Fruit fly (Drosophila melanogaster) whole organism, embryonic: ENCODE results near the gene phol.
A peak's percentile ranks its signal among the peaks of the same experiment; 100 is the strongest.

Experiments used
- CG10321 ChIP-seq: fragments of 200-800 bp; sonication (Bioruptor generic); IDR thresholded peaks from 2 replicates; pipeline ENCODE4 v1.3.6; 2022; ENCODE audit warnings: missing biosample characterization, missing genetic modification characterization
- CG10462 ChIP-seq: fragments of 200-800 bp; sonication (Bioruptor generic); optimal IDR thresholded peaks from 2 replicates; lab custom pipeline; 2016; ENCODE audit warnings: missing biosample characterization, missing genetic modification characterization
- CG10565 ChIP-seq: fragments of 200-800 bp; sonication (Bioruptor generic); optimal IDR thresholded peaks from 3 replicates; lab custom pipeline; 2016; ENCODE audit warnings: missing biosample characterization, mild to moderate bottlenecking, missing genetic modification characterization
- CG11093 ChIP-seq: fragments of 200-800 bp; sonication (Bioruptor generic); IDR thresholded peaks from 3 replicates; pipeline ENCODE4 v1.3.6; 2022; ENCODE audit warnings: missing biosample characterization, missing genetic modification characterization
- CG11247 ChIP-seq: fragments of 200-800 bp; sonication (Bioruptor generic); IDR thresholded peaks from 2 replicates; pipeline ENCODE4 v1.3.6; 2022; ENCODE audit warnings: missing biosample characterization, missing genetic modification characterization
- CG12299 ChIP-seq: fragments of 200-800 bp; sonication (Bioruptor generic); optimal IDR thresholded peaks from 2 replicates; lab custom pipeline; 2018; ENCODE audit warnings: missing biosample characterization, mild to moderate bottlenecking, missing genetic modification characterization
- CG13624 ChIP-seq: fragments of 200-800 bp; sonication (Bioruptor generic); optimal IDR thresholded peaks from 2 replicates; lab custom pipeline; 2016; ENCODE audit warnings: missing biosample characterization, missing genetic modification characterization
- CG14014 ChIP-seq: fragments of 200-800 bp; sonication (Bioruptor generic); IDR thresholded peaks from 2 replicates; pipeline ENCODE4 v1.3.6; 2022; ENCODE audit warnings: missing biosample characterization, missing genetic modification characterization
- CG1529 ChIP-seq: fragments of 200-800 bp; sonication (Bioruptor generic); optimal IDR thresholded peaks from 3 replicates; lab custom pipeline; 2018; ENCODE audit warnings: missing biosample characterization, missing genetic modification characterization
- CG16779 ChIP-seq: fragments of 200-800 bp; sonication (Bioruptor generic); IDR thresholded peaks from 2 replicates; pipeline ENCODE4 v1.3.6; 2022; ENCODE audit warnings: missing biosample characterization, missing genetic modification characterization
- CG17361 ChIP-seq: fragments of 200-800 bp; sonication (Bioruptor generic); IDR thresholded peaks from 3 replicates; pipeline ENCODE4 v1.3.6; 2022; ENCODE audit warnings: missing biosample characterization, missing genetic modification characterization
- CG18262 ChIP-seq: fragments of 200-800 bp; optimal IDR thresholded peaks from 3 replicates; lab custom pipeline; 2019; ENCODE audit warnings: missing biosample characterization, mild to moderate bottlenecking, missing genetic modification characterization, moderate library complexity
- CG18476 ChIP-seq: fragments of 200-800 bp; sonication (Bioruptor generic); optimal IDR thresholded peaks from 2 replicates; lab custom pipeline; 2016; ENCODE audit warnings: missing biosample characterization, mild to moderate bottlenecking, missing genetic modification characterization
- CG2875 ChIP-seq: fragments of 200-800 bp; sonication (Bioruptor generic); optimal IDR thresholded peaks from 2 replicates; lab custom pipeline; 2017; ENCODE audit warnings: missing biosample characterization, mild to moderate bottlenecking, missing genetic modification characterization, missing genetic modification reagents
- CG33557 ChIP-seq: fragments of 200-800 bp; sonication (Bioruptor generic); optimal IDR thresholded peaks from 2 replicates; lab custom pipeline; 2019; ENCODE audit warnings: missing biosample characterization, mild to moderate bottlenecking, missing genetic modification characterization, moderate library complexity
- CG5180 ChIP-seq: fragments of 200-800 bp; sonication (Bioruptor generic); optimal IDR thresholded peaks from 3 replicates; lab custom pipeline; 2017; ENCODE audit warnings: missing biosample characterization, missing genetic modification characterization, mild to moderate bottlenecking, moderate library complexity, missing genetic modification reagents
- CG6683 ChIP-seq: fragments of 200-800 bp; sonication (Bioruptor generic); optimal IDR thresholded peaks from 2 replicates; lab custom pipeline; 2017; ENCODE audit warnings: missing biosample characterization, mild to moderate bottlenecking, missing genetic modification characterization, missing genetic modification reagents
- CG6765 ChIP-seq: fragments of 200-800 bp; sonication (Bioruptor generic); optimal IDR thresholded peaks from 3 replicates; lab custom pipeline; 2017; ENCODE audit warnings: missing biosample characterization, mild to moderate bottlenecking, missing genetic modification characterization
- CG7839 ChIP-seq: fragments of 200-800 bp; sonication (Bioruptor generic); optimal IDR thresholded peaks from 3 replicates; lab custom pipeline; 2018; ENCODE audit warnings: missing biosample characterization, mild to moderate bottlenecking, missing genetic modification characterization, moderate library complexity
- CG7928 ChIP-seq: fragments of 200-800 bp; sonication (Bioruptor generic); optimal IDR thresholded peaks from 2 replicates; lab custom pipeline; 2017; ENCODE audit warnings: missing biosample characterization, mild to moderate bottlenecking, missing genetic modification characterization
- CG9215 ChIP-seq: fragments of 200-800 bp; sonication (Bioruptor generic); IDR thresholded peaks from 2 replicates; pipeline ENCODE4 v1.3.6; 2022; ENCODE audit warnings: missing biosample characterization, missing genetic modification characterization
- D19B ChIP-seq: fragments of 200-800 bp; sonication (Bioruptor generic); optimal IDR thresholded peaks from 2 replicates; lab custom pipeline; 2017; ENCODE audit warnings: missing biosample characterization, mild to moderate bottlenecking, missing genetic modification characterization
- Doc2 ChIP-seq: fragments of 200-800 bp; sonication (Bioruptor generic); IDR thresholded peaks from 2 replicates; pipeline ENCODE4 v1.3.6; 2022; ENCODE audit warnings: missing biosample characterization, missing genetic modification characterization
- Doc3 ChIP-seq: fragments of 200-800 bp; sonication (Bioruptor generic); IDR thresholded peaks from 3 replicates; pipeline ENCODE4 v1.3.6; 2022; ENCODE audit warnings: missing biosample characterization, missing genetic modification characterization; ENCODE audit not compliant: partially characterized antibody
- HmgD ChIP-seq: fragments of 200-800 bp; sonication (Bioruptor generic); optimal IDR thresholded peaks from 3 replicates; lab custom pipeline; 2016; ENCODE audit warnings: missing biosample characterization, missing genetic modification characterization
- Hsf ChIP-seq: fragments of 200-800 bp; sonication (Bioruptor generic); optimal IDR thresholded peaks from 3 replicates; lab custom pipeline; 2016; ENCODE audit warnings: missing biosample characterization, missing genetic modification characterization
- Jarid2 ChIP-seq: fragments of 200-800 bp; sonication (Bioruptor generic); optimal IDR thresholded peaks from 3 replicates; lab custom pipeline; 2017; ENCODE audit warnings: mild to moderate bottlenecking, missing biosample characterization, missing genetic modification reagents, missing genetic modification characterization
- NC2β ChIP-seq: fragments of 200-800 bp; sonication (Bioruptor generic); optimal IDR thresholded peaks from 2 replicates; lab custom pipeline; 2016; ENCODE audit warnings: missing biosample characterization, missing genetic modification characterization
- NK7.1 ChIP-seq: fragments of 200-800 bp; sonication (Bioruptor generic); optimal IDR thresholded peaks from 3 replicates; lab custom pipeline; 2016; ENCODE audit warnings: missing biosample characterization, missing genetic modification characterization
- Nf-YA ChIP-seq: fragments of 200-800 bp; sonication (Bioruptor generic); IDR thresholded peaks from 2 replicates; pipeline ENCODE4 v1.3.6; 2022; ENCODE audit warnings: missing biosample characterization, missing genetic modification characterization
- NfI ChIP-seq: fragments of 200-800 bp; sonication (Bioruptor generic); optimal IDR thresholded peaks from 3 replicates; lab custom pipeline; 2018; ENCODE audit warnings: missing biosample characterization, mild to moderate bottlenecking, missing genetic modification characterization, moderate library complexity
- PHDP ChIP-seq: fragments of 200-800 bp; sonication (Bioruptor generic); optimal IDR thresholded peaks from 3 replicates; lab custom pipeline; 2018; ENCODE audit warnings: missing biosample characterization, mild to moderate bottlenecking, missing genetic modification characterization, moderate library complexity
- Pdp1 ChIP-seq, 2 experiments: fragments of 200-800 bp; sonication (Bioruptor generic); optimal IDR thresholded peaks; 3 replicates each; lab custom pipeline; 2016; ENCODE audit warnings: missing biosample characterization in 2 of 2, missing genetic modification characterization in 2 of 2, mild to moderate bottlenecking in 1 of 2, moderate library complexity in 1 of 2
- Ssrp ChIP-seq: fragments of 200-800 bp; sonication (Bioruptor generic); optimal IDR thresholded peaks from 2 replicates; lab custom pipeline; 2018; ENCODE audit warnings: missing biosample characterization, mild to moderate bottlenecking, missing genetic modification characterization, moderate library complexity
- Tbp ChIP-seq: fragments of >200 bp; optimal IDR thresholded peaks from 2 replicates; lab custom pipeline; 2018; ENCODE audit warnings: missing biosample characterization, missing genetic modification characterization
- bab2 ChIP-seq: fragments of 200-800 bp; sonication (Bioruptor generic); optimal IDR thresholded peaks from 2 replicates; lab custom pipeline; 2016; ENCODE audit warnings: missing biosample characterization, missing genetic modification characterization
- br ChIP-seq: fragments of >200 bp; optimal IDR thresholded peaks from 2 replicates; lab custom pipeline; 2017
- btn ChIP-seq: fragments of 200-800 bp; sonication (Bioruptor generic); optimal IDR thresholded peaks from 2 replicates; lab custom pipeline; 2016; ENCODE audit warnings: missing biosample characterization, missing genetic modification characterization
- croc ChIP-seq: fragments of 200-800 bp; sonication (Bioruptor generic); conservative IDR thresholded peaks from 3 replicates; pipeline ENCODE4 v1.3.6; 2022; ENCODE audit warnings: missing biosample characterization, missing genetic modification characterization
- cwo ChIP-seq: fragments of 200-800 bp; sonication (Bioruptor generic); optimal IDR thresholded peaks from 3 replicates; lab custom pipeline; 2017; ENCODE audit warnings: missing biosample characterization, missing genetic modification characterization, mild to moderate bottlenecking, moderate library complexity, missing genetic modification reagents
- danr ChIP-seq: fragments of 200-800 bp; sonication (Bioruptor generic); IDR thresholded peaks from 2 replicates; pipeline ENCODE4 v1.3.6; 2022; ENCODE audit warnings: missing biosample characterization, missing genetic modification characterization
- dpn ChIP-seq, 2 experiments: fragments of 200-800 bp; sonication (Bioruptor generic); optimal IDR thresholded peaks; 3 replicates each; lab custom pipeline; 2016; ENCODE audit warnings: missing biosample characterization in 2 of 2, missing genetic modification characterization in 2 of 2
- gcm ChIP-seq: fragments of 200-800 bp; sonication (Bioruptor generic); optimal IDR thresholded peaks from 2 replicates; lab custom pipeline; 2019; ENCODE audit warnings: missing biosample characterization, mild to moderate bottlenecking, missing genetic modification characterization, moderate library complexity
- hb ChIP-seq: fragments of 200-800 bp; sonication (Bioruptor generic); IDR thresholded peaks from 3 replicates; pipeline ENCODE4 v1.3.6; 2022; ENCODE audit warnings: missing biosample characterization, missing genetic modification characterization; ENCODE audit not compliant: partially characterized antibody
- kni ChIP-seq: fragments of 200-800 bp; sonication (Bioruptor generic); optimal IDR thresholded peaks from 3 replicates; lab custom pipeline; 2017; ENCODE audit warnings: mild to moderate bottlenecking, missing biosample characterization, missing genetic modification reagents, missing genetic modification characterization
- knrl ChIP-seq: fragments of 200-800 bp; sonication (Bioruptor generic); IDR thresholded peaks from 3 replicates; pipeline ENCODE4 v1.3.6; 2022; ENCODE audit warnings: missing biosample characterization, missing genetic modification characterization; ENCODE audit not compliant: partially characterized antibody
- p53 ChIP-seq: fragments of 200-800 bp; sonication (Bioruptor generic); optimal IDR thresholded peaks from 2 replicates; lab custom pipeline; 2016; ENCODE audit warnings: missing biosample characterization, missing genetic modification characterization
- psq ChIP-seq: fragments of 200-800 bp; sonication (Bioruptor generic); optimal IDR thresholded peaks from 2 replicates; lab custom pipeline; 2017; ENCODE audit warnings: missing biosample characterization, missing genetic modification characterization
- sug ChIP-seq: fragments of 200-800 bp; optimal IDR thresholded peaks from 2 replicates; lab custom pipeline; 2019; ENCODE audit warnings: missing biosample characterization, mild to moderate bottlenecking, missing genetic modification characterization, moderate library complexity
- tap ChIP-seq: fragments of 200-800 bp; optimal IDR thresholded peaks from 3 replicates; lab custom pipeline; 2019; ENCODE audit warnings: missing biosample characterization, mild to moderate bottlenecking, missing genetic modification characterization, moderate library complexity
- tio ChIP-seq: fragments of 200-800 bp; sonication (Bioruptor generic); optimal IDR thresholded peaks from 2 replicates; lab custom pipeline; 2017; ENCODE audit warnings: missing biosample characterization, missing genetic modification characterization, inconsistent platforms
- twi ChIP-seq: fragments of 200-800 bp; optimal IDR thresholded peaks from 2 replicates; lab custom pipeline; 2019; ENCODE audit warnings: missing biosample characterization, mild to moderate bottlenecking, missing genetic modification characterization, moderate library complexity

Gene phol

dm6 chr3L:9424528-9424911 is 31.6 kb downstream of the phol start (continued):
- TF ChIP-seq CG11093 (GFP tag; lab: Robert Waterston, UW), result no peak
- TF ChIP-seq CG14014 (GFP tag; lab: Robert Waterston, UW), result peak; percentile 37; the same call in 1 of the 2 replicates
- no peak for TF ChIP-seq btn
- no peak for TF ChIP-seq croc (GFP tag; lab: Robert Waterston, UW)
- no peak for TF ChIP-seq CG10321 (GFP tag; lab: Robert Waterston, UW)
- no peak for TF ChIP-seq br (lab: Kevin White, UChicago)
- TF ChIP-seq CG18262 (tag; lab: Kevin White, UChicago), result peak; percentile 64
- no peak for TF ChIP-seq Nf-YA
- TF ChIP-seq CG1529 (GFP tag; lab: Kevin White, UChicago), result no peak
- no peak for TF ChIP-seq psq (GFP tag; lab: Kevin White, UChicago)
- no peak for TF ChIP-seq Doc3 (GFP tag; lab: Robert Waterston, UW)
- peak; percentile 47; the same call in 2 of the 3 replicates for TF ChIP-seq CG17361
- no peak for TF ChIP-seq bab2 (GFP tag; lab: Kevin White, UChicago)
- TF ChIP-seq CG2875 (GFP tag; lab: Kevin White, UChicago), result no peak
- TF ChIP-seq sug (tag; lab: Kevin White, UChicago), result no peak
- no peak for TF ChIP-seq NC2β (GFP tag; lab: Kevin White, UChicago)
- peak; percentile 41 for TF ChIP-seq CG18476 (GFP tag; lab: Kevin White, UChicago)
- TF ChIP-seq CG6683 (GFP tag; lab: Kevin White, UChicago), result peak; percentile 33
- TF ChIP-seq tap (tag; lab: Kevin White, UChicago), result peak; percentile 61
- no peak for TF ChIP-seq CG13624 (GFP tag; lab: Kevin White, UChicago)
- TF ChIP-seq CG33557, result no peak
- no peak for TF ChIP-seq tio (GFP tag; lab: Kevin White, UChicago)
- no peak for TF ChIP-seq Tbp
- TF ChIP-seq CG11247 (GFP tag; lab: Robert Waterston, UW), result no peak
- TF ChIP-seq CG9215 (GFP tag; lab: Robert Waterston, UW), result no peak
- peak; percentile 10 for TF ChIP-seq NfI
- TF ChIP-seq Jarid2 (GFP tag; lab: Kevin White, UChicago), result no peak
- no peak for TF ChIP-seq CG6765
- TF ChIP-seq cwo (GFP tag; lab: Kevin White, UChicago), result peak; percentile 15
- no peak for TF ChIP-seq Hsf (GFP tag; lab: Kevin White, UChicago)
- no peak for TF ChIP-seq twi (tag; lab: Kevin White, UChicago)
- no peak for TF ChIP-seq CG10462 (GFP tag; lab: Kevin White, UChicago)
- no peak for TF ChIP-seq CG7928 (GFP tag; lab: Kevin White, UChicago)
- TF ChIP-seq knrl (GFP tag; lab: Robert Waterston, UW), result no peak
- TF ChIP-seq CG5180, result no peak
- TF ChIP-seq danr, result no peak
- TF ChIP-seq D19B (GFP tag; lab: Kevin White, UChicago), result no peak
- TF ChIP-seq CG10565, result no peak
- TF ChIP-seq gcm (GFP tag; lab: Kevin White, UChicago), result peak; percentile 33
- TF ChIP-seq Ssrp (tag; lab: Kevin White, UChicago), result no peak
- no peak for TF ChIP-seq Doc2 (GFP tag; lab: Robert Waterston, UW)
- peak; percentile 56 for TF ChIP-seq CG12299 (tag; lab: Kevin White, UChicago)
- peak; percentile 36 for TF ChIP-seq CG7839 (tag; lab: Kevin White, UChicago)
- no peak for TF ChIP-seq kni
- TF ChIP-seq HmgD (GFP tag; lab: Kevin White, UChicago), result no peak
- peak; percentile 79 for TF ChIP-seq PHDP
- no peak for TF ChIP-seq hb (GFP tag; lab: Robert Waterston, UW)
- no peak for TF ChIP-seq NK7.1 (GFP tag; lab: Kevin White, UChicago)
- no peak for TF ChIP-seq Pdp1 (GFP tag; optimal IDR thresholded peaks at IDR 0.05; lab: Kevin White, UChicago)
- no peak for TF ChIP-seq CG16779
- no peak for TF ChIP-seq p53
- no peak for TF ChIP-seq dpn (GFP tag; optimal IDR thresholded peaks at IDR 0.05; lab: Kevin White, UChicago)
